Fruit fly (Drosophila melanogaster) whole organism, embryonic: ENCODE results near the gene Trs20.
A peak's percentile ranks its signal among the peaks of the same experiment; 100 is the strongest.

Experiments
- Atf3 ChIP-seq: fragments of 200-800 bp; sonication (Bioruptor generic); optimal IDR thresholded peaks from 3 replicates; lab custom pipeline; 2016; ENCODE audit warnings: missing biosample characterization, missing genetic modification characterization
- CG10147 ChIP-seq: fragments of 200-800 bp; sonication (Bioruptor generic); optimal IDR thresholded peaks from 2 replicates; lab custom pipeline; 2019; ENCODE audit warnings: missing biosample characterization, mild to moderate bottlenecking, missing genetic modification characterization, moderate library complexity
- CG10979 ChIP-seq: fragments of 200-800 bp; sonication (Bioruptor generic); optimal IDR thresholded peaks from 2 replicates; lab custom pipeline; 2018; ENCODE audit warnings: missing biosample characterization, mild to moderate bottlenecking, missing genetic modification characterization, moderate library complexity
- CG11093 ChIP-seq: fragments of 200-800 bp; sonication (Bioruptor generic); IDR thresholded peaks from 3 replicates; pipeline ENCODE4 v1.3.6; 2022; ENCODE audit warnings: missing biosample characterization, missing genetic modification characterization
- CG12155 ChIP-seq: fragments of 200-800 bp; sonication (Bioruptor generic); optimal IDR thresholded peaks from 3 replicates; lab custom pipeline; 2016; ENCODE audit warnings: missing biosample characterization, missing genetic modification characterization
- CG12299 ChIP-seq: fragments of 200-800 bp; sonication (Bioruptor generic); optimal IDR thresholded peaks from 2 replicates; lab custom pipeline; 2018; ENCODE audit warnings: missing biosample characterization, mild to moderate bottlenecking, missing genetic modification characterization
- CG13296 ChIP-seq: fragments of 200-800 bp; sonication (Bioruptor generic); optimal IDR thresholded peaks from 3 replicates; lab custom pipeline; 2018; ENCODE audit warnings: missing biosample characterization, mild to moderate bottlenecking, missing genetic modification characterization
- CG14014 ChIP-seq: fragments of 200-800 bp; sonication (Bioruptor generic); IDR thresholded peaks from 2 replicates; pipeline ENCODE4 v1.3.6; 2022; ENCODE audit warnings: missing biosample characterization, missing genetic modification characterization
- CG15269 ChIP-seq: fragments of 200-800 bp; sonication (Bioruptor generic); optimal IDR thresholded peaks from 2 replicates; lab custom pipeline; 2018; ENCODE audit warnings: missing biosample characterization, mild to moderate bottlenecking, missing genetic modification characterization, moderate library complexity
- CG16813 ChIP-seq: fragments of 200-800 bp; sonication (Bioruptor generic); IDR thresholded peaks from 3 replicates; pipeline ENCODE4 v1.3.6; 2022; ENCODE audit warnings: missing biosample characterization, missing genetic modification characterization; ENCODE audit not compliant: partially characterized antibody
- CG17829 ChIP-seq: fragments of 200-800 bp; optimal IDR thresholded peaks from 2 replicates; lab custom pipeline; 2019; ENCODE audit warnings: missing biosample characterization, mild to moderate bottlenecking, missing genetic modification characterization, moderate library complexity
- CG2120 ChIP-seq: fragments of 200-800 bp; sonication (Bioruptor generic); optimal IDR thresholded peaks from 3 replicates; lab custom pipeline; 2016; ENCODE audit warnings: missing biosample characterization, missing genetic modification characterization
- CG2678 ChIP-seq: fragments of 200-800 bp; sonication (Bioruptor generic); optimal IDR thresholded peaks from 3 replicates; lab custom pipeline; 2019; ENCODE audit warnings: missing biosample characterization, mild to moderate bottlenecking, missing genetic modification characterization, moderate library complexity
- CG3995 ChIP-seq: fragments of 200-800 bp; sonication (Bioruptor generic); optimal IDR thresholded peaks from 3 replicates; lab custom pipeline; 2016; ENCODE audit warnings: missing biosample characterization, missing genetic modification characterization
- CG7839 ChIP-seq: fragments of 200-800 bp; sonication (Bioruptor generic); optimal IDR thresholded peaks from 3 replicates; lab custom pipeline; 2018; ENCODE audit warnings: missing biosample characterization, mild to moderate bottlenecking, missing genetic modification characterization, moderate library complexity
- CG8290 ChIP-seq, 3 experiments: fragments of 200-800 bp; sonication (Bioruptor generic); optimal IDR thresholded peaks; 2 replicates each; lab custom pipeline; 2016 to 2019; ENCODE audit warnings: missing biosample characterization in 3 of 3, missing genetic modification characterization in 3 of 3, mild to moderate bottlenecking in 2 of 3, moderate library complexity in 1 of 3
- Dbx ChIP-seq: fragments of 200-800 bp; sonication (Bioruptor generic); IDR thresholded peaks from 3 replicates; pipeline ENCODE4 v1.3.6; 2022; ENCODE audit warnings: missing biosample characterization, missing genetic modification characterization
- Dip3 ChIP-seq: fragments of 200-800 bp; sonication (Bioruptor generic); optimal IDR thresholded peaks from 3 replicates; lab custom pipeline; 2016; ENCODE audit warnings: missing biosample characterization, missing genetic modification characterization
- Dref ChIP-seq: fragments of 200-800 bp; sonication (Bioruptor generic); IDR thresholded peaks from 2 replicates; pipeline ENCODE4 v1.3.6; 2022; ENCODE audit warnings: missing biosample characterization, missing genetic modification characterization
- Gug ChIP-seq: fragments of 200-800 bp; sonication (Bioruptor generic); IDR thresholded peaks from 4 replicates; pipeline ENCODE4 v1.3.6; 2022; ENCODE audit warnings: missing biosample characterization, missing genetic modification characterization
- Lim3 ChIP-seq: fragments of 200-800 bp; sonication (Bioruptor generic); IDR thresholded peaks from 2 replicates; pipeline ENCODE4 v1.3.6; 2022; ENCODE audit warnings: missing biosample characterization, missing genetic modification characterization
- Lpt ChIP-seq: fragments of >200 bp; optimal IDR thresholded peaks from 2 replicates; lab custom pipeline; 2018; ENCODE audit warnings: missing biosample characterization, missing genetic modification characterization
- Myb ChIP-seq: fragments of 200-800 bp; sonication (Bioruptor generic); optimal IDR thresholded peaks from 2 replicates; lab custom pipeline; 2016; ENCODE audit warnings: missing biosample characterization, missing genetic modification characterization
- Pdp1 ChIP-seq, 2 experiments: fragments of 200-800 bp; sonication (Bioruptor generic); optimal IDR thresholded peaks; 3 replicates each; lab custom pipeline; 2016; ENCODE audit warnings: missing biosample characterization in 2 of 2, missing genetic modification characterization in 2 of 2, mild to moderate bottlenecking in 1 of 2, moderate library complexity in 1 of 2
- Sin3A ChIP-seq: fragments of >200 bp; optimal IDR thresholded peaks from 2 replicates; lab custom pipeline; 2018
- Tbp ChIP-seq: fragments of >200 bp; optimal IDR thresholded peaks from 2 replicates; lab custom pipeline; 2018; ENCODE audit warnings: missing biosample characterization, missing genetic modification characterization
- Trl ChIP-seq, 3 experiments: fragments of >200 bp in 2 of 3; fragments of 200-800 bp in 1 of 3; sonication (Bioruptor generic) in 1 of 3; optimal IDR thresholded peaks; 2 replicates in 1 of 3; 3 replicates in 2 of 3; lab custom pipeline; 2016 to 2017; ENCODE audit warnings: missing biosample characterization in 1 of 3, missing genetic modification characterization in 1 of 3
- Vsx1 ChIP-seq: fragments of 200-800 bp; sonication (Bioruptor generic); optimal IDR thresholded peaks from 2 replicates; lab custom pipeline; 2017; ENCODE audit warnings: missing biosample characterization, mild to moderate bottlenecking, missing genetic modification characterization, missing genetic modification reagents
- Xbp1 ChIP-seq: fragments of 200-800 bp; sonication (Bioruptor generic); optimal IDR thresholded peaks from 3 replicates; lab custom pipeline; 2016; ENCODE audit warnings: missing biosample characterization, mild to moderate bottlenecking, missing genetic modification characterization
- ase ChIP-seq: fragments of 200-800 bp; sonication (Bioruptor generic); IDR thresholded peaks from 3 replicates; pipeline ENCODE4 v1.3.6; 2022; ENCODE audit warnings: missing biosample characterization, missing genetic modification characterization
- bcd ChIP-seq: fragments of 200-800 bp; sonication (Bioruptor generic); optimal IDR thresholded peaks from 2 replicates; lab custom pipeline; 2017; ENCODE audit warnings: missing biosample characterization, mild to moderate bottlenecking, missing genetic modification characterization
- caup ChIP-seq: fragments of 200-800 bp; sonication (Bioruptor generic); optimal IDR thresholded peaks from 3 replicates; lab custom pipeline; 2017; ENCODE audit warnings: missing biosample characterization, mild to moderate bottlenecking, missing genetic modification characterization, moderate library complexity; ENCODE audit not compliant: severe bottlenecking
- chinmo ChIP-seq: fragments of 200-800 bp; sonication (Bioruptor generic); IDR thresholded peaks from 4 replicates; pipeline ENCODE4 v1.3.6; 2022; ENCODE audit warnings: missing biosample characterization, missing genetic modification characterization; ENCODE audit not compliant: partially characterized antibody
- croc ChIP-seq: fragments of 200-800 bp; sonication (Bioruptor generic); conservative IDR thresholded peaks from 3 replicates; pipeline ENCODE4 v1.3.6; 2022; ENCODE audit warnings: missing biosample characterization, missing genetic modification characterization
- crol ChIP-seq: fragments of 200-800 bp; sonication (Bioruptor generic); IDR thresholded peaks from 2 replicates; pipeline ENCODE4 v1.3.6; 2022; ENCODE audit warnings: missing biosample characterization, missing genetic modification characterization
- da ChIP-seq: fragments of 200-800 bp; sonication (Bioruptor generic); optimal IDR thresholded peaks from 2 replicates; lab custom pipeline; 2016; ENCODE audit warnings: missing biosample characterization, missing genetic modification characterization
- dimm ChIP-seq: fragments of 200-800 bp; sonication (Bioruptor generic); IDR thresholded peaks from 2 replicates; pipeline ENCODE4 v1.3.6; 2022; ENCODE audit warnings: missing biosample characterization, missing genetic modification characterization
- dm ChIP-seq: fragments of 200-800 bp; sonication (Bioruptor generic); optimal IDR thresholded peaks from 3 replicates; lab custom pipeline; 2016; ENCODE audit warnings: missing biosample characterization, missing genetic modification characterization
- dpn ChIP-seq, 2 experiments: fragments of 200-800 bp; sonication (Bioruptor generic); optimal IDR thresholded peaks; 3 replicates each; lab custom pipeline; 2016; ENCODE audit warnings: missing biosample characterization in 2 of 2, missing genetic modification characterization in 2 of 2
- dysf ChIP-seq: fragments of 200-800 bp; sonication (Bioruptor generic); IDR thresholded peaks from 3 replicates; pipeline ENCODE4 v1.3.6; 2022; ENCODE audit warnings: missing biosample characterization, missing genetic modification characterization
- emc ChIP-seq: fragments of 200-800 bp; sonication (Bioruptor generic); optimal IDR thresholded peaks from 2 replicates; lab custom pipeline; 2016; ENCODE audit warnings: missing biosample characterization, missing genetic modification characterization
- grau ChIP-seq: fragments of 200-800 bp; optimal IDR thresholded peaks from 3 replicates; lab custom pipeline; 2019; ENCODE audit warnings: missing biosample characterization, mild to moderate bottlenecking, missing genetic modification characterization, moderate library complexity
- grn ChIP-seq: fragments of 200-800 bp; sonication (Bioruptor generic); optimal IDR thresholded peaks from 3 replicates; lab custom pipeline; 2017; ENCODE audit warnings: missing biosample characterization, missing genetic modification characterization
- knrl ChIP-seq: fragments of 200-800 bp; sonication (Bioruptor generic); IDR thresholded peaks from 3 replicates; pipeline ENCODE4 v1.3.6; 2022; ENCODE audit warnings: missing biosample characterization, missing genetic modification characterization; ENCODE audit not compliant: partially characterized antibody
- lbe ChIP-seq: fragments of 200-800 bp; sonication (Bioruptor generic); optimal IDR thresholded peaks from 2 replicates; lab custom pipeline; 2016; ENCODE audit warnings: missing biosample characterization, mild to moderate bottlenecking, missing genetic modification characterization
- oc ChIP-seq: fragments of 200-800 bp; sonication (Bioruptor generic); optimal IDR thresholded peaks from 2 replicates; lab custom pipeline; 2018; ENCODE audit warnings: missing biosample characterization, mild to moderate bottlenecking, missing genetic modification characterization, moderate library complexity
- phol ChIP-seq: fragments of 200-800 bp; sonication (Bioruptor generic); optimal IDR thresholded peaks from 3 replicates; lab custom pipeline; 2018; ENCODE audit warnings: missing biosample characterization, mild to moderate bottlenecking, missing genetic modification characterization, moderate library complexity
- sob ChIP-seq: fragments of 200-800 bp; sonication (Bioruptor generic); IDR thresholded peaks from 2 replicates; pipeline ENCODE4 v1.3.6; 2022; ENCODE audit warnings: missing biosample characterization, missing genetic modification characterization
- twi ChIP-seq: fragments of 200-800 bp; optimal IDR thresholded peaks from 2 replicates; lab custom pipeline; 2019; ENCODE audit warnings: missing biosample characterization, mild to moderate bottlenecking, missing genetic modification characterization, moderate library complexity

Gene Trs20

DNA sequence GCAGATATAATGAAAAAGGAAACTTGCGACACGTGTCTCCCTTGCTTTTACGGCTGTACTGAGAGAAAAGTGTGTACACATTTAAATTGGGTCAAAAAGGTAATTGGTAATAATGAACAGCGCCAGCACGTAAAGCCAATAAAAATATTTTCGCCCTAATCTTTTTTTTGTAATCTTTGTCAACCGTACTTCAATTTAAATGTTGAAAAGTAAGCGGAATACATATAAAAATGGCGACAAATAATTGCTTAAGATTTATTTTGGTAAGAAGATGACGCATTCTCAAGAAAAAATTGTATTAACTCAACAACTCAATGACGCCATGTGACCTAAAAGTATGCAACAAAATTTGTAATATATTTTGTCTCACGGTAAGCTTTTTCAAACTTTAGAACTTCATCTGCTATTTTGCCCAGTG is 16.4 kb upstream of the Trs20 start (continued):
- TF ChIP-seq CG10147 (peak; percentile 58), CG12299 (tag; lab: Kevin White, UChicago) (no peak), Vsx1 (no peak), phol (peak; percentile 38), Dbx (GFP tag; lab: Robert Waterston, UW) (no peak), Myb (GFP tag; lab: Kevin White, UChicago) (peak; percentile 6), CG15269 (peak; percentile 19), dpn (GFP tag; optimal IDR thresholded peaks at IDR 0.05; lab: Kevin White, UChicago) (peak; percentile 15 to 37), Sin3A (lab: Kevin White, UChicago) (no peak), CG2678 (tag; lab: Kevin White, UChicago) (peak; percentile 68), bcd (GFP tag; lab: Kevin White, UChicago) (peak; percentile 13), CG13296 (GFP tag; lab: Kevin White, UChicago) (peak; percentile 27), grau (tag; lab: Kevin White, UChicago) (peak; percentile 48)

DNA sequence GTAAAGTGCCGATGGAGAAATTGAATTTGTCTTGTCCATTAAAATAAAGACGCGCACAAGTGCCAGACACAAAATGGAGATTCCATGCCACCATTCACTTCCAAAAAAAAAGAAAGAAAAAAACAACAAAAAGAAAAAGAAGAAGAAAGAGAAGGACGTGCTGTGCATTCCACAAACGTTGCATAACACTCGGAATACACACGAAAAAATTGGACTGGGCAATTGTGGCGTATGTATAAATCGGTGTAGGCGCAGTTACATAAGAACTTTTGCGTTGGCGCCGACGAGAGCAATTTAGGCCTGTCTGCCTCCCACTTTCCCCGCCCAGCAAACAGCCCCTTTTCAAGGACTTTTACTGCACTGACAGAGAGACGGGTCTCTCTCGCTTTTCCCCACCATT is 15.9 kb upstream of the Trs20 start:
- TF ChIP-seq emc (GFP tag; lab: Kevin White, UChicago) (no peak), Trl (optimal IDR thresholded peaks at IDR 0.05; lab: Kevin White, UChicago) (peak in 1 of 2 experiments; percentile 2), Trl (GFP tag; optimal IDR thresholded peaks at IDR 0.05; lab: Kevin White, UChicago) (no peak), CG16813 (no peak), Dbx (GFP tag; lab: Robert Waterston, UW) (0 out of 3 replicates have a peak, but pooled peaks have one; percentile 16), Pdp1 (GFP tag; optimal IDR thresholded peaks at IDR 0.05; lab: Kevin White, UChicago) (peak in 1 of 2 experiments; percentile 95), Xbp1 (GFP tag; lab: Kevin White, UChicago) (no peak), lbe (no peak), chinmo (GFP tag; lab: Robert Waterston, UW) (0 out of 4 replicates have a peak, but pooled peaks have one; percentile 6), da (GFP tag; lab: Kevin White, UChicago) (no peak), crol (GFP tag; lab: Robert Waterston, UW) (peak; percentile 57)
- TF ChIP-seq, all 482 proteins: peak for 5

DNA sequence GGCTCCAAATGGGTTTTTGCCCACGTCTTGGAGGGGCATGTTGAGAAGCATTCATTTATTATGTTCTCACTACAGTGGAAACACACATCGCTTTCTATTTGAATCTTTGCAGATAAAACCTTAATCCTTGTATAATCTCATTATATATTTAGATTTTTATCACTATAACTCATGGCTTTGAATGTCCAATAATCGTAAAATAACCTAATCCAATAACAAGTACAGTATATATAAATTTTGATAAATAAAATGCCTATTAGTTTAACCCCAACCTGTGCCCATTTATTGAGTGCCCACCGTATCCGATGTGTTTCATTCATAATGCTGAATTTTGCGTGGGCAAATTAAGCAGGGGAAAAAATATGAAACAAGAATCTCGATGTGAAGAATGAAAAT is 15.1 kb upstream of the Trs20 start:
- no peak for TF ChIP-seq Tbp (GFP tag; lab: Kevin White, UChicago)
- TF ChIP-seq CG12155 (GFP tag; lab: Kevin White, UChicago) = peak; percentile 49
- TF ChIP-seq oc (tag; lab: Kevin White, UChicago) = no peak
- TF ChIP-seq dm (GFP tag; lab: Kevin White, UChicago) = no peak
- no peak for TF ChIP-seq twi (tag; lab: Kevin White, UChicago)
- no peak for TF ChIP-seq CG10979 (tag; lab: Kevin White, UChicago)
- peak; percentile 70; the same call in 2 of the 3 replicates for TF ChIP-seq dysf (GFP tag; lab: Robert Waterston, UW)
- no peak for TF ChIP-seq Atf3 (GFP tag; lab: Kevin White, UChicago)
- TF ChIP-seq CG11093 = no peak
- no peak for TF ChIP-seq CG8290 (GFP tag; optimal IDR thresholded peaks at IDR 0.05; lab: Kevin White, UChicago)
- TF ChIP-seq CG8290 (tag; optimal IDR thresholded peaks at IDR 0.05; lab: Kevin White, UChicago) = no peak
- TF ChIP-seq grn (GFP tag; lab: Kevin White, UChicago) = no peak
- no peak for TF ChIP-seq knrl
- peak; percentile 71 for TF ChIP-seq CG2120 (GFP tag; lab: Kevin White, UChicago)
- no peak for TF ChIP-seq Lpt (GFP tag; lab: Kevin White, UChicago)
- TF ChIP-seq sob = peak; percentile 55
- TF ChIP-seq Dref = no peak
- TF ChIP-seq ase = no peak
- no peak for TF ChIP-seq CG3995 (GFP tag; lab: Kevin White, UChicago)
- TF ChIP-seq Dip3 = no peak
- no peak for TF ChIP-seq croc
- peak; percentile 37 for TF ChIP-seq caup
- TF ChIP-seq Gug (GFP tag; lab: Robert Waterston, UW) = 0 out of 4 replicates have a peak, but pooled peaks have one; percentile 13
- peak; percentile 64 for TF ChIP-seq CG7839 (tag; lab: Kevin White, UChicago)
- no peak for TF ChIP-seq Lim3 (GFP tag; lab: Robert Waterston, UW)
- no peak for TF ChIP-seq CG17829 (tag; lab: Kevin White, UChicago)
- TF ChIP-seq dimm (GFP tag; lab: Robert Waterston, UW) = no peak
- peak; percentile 43; the same call in 1 of the 2 replicates for TF ChIP-seq CG14014 (GFP tag; lab: Robert Waterston, UW)
